Worm (Caenorhabditis elegans): ENCODE measurements around the gene F35H8.1.

Gene F35H8.1

DNA sequence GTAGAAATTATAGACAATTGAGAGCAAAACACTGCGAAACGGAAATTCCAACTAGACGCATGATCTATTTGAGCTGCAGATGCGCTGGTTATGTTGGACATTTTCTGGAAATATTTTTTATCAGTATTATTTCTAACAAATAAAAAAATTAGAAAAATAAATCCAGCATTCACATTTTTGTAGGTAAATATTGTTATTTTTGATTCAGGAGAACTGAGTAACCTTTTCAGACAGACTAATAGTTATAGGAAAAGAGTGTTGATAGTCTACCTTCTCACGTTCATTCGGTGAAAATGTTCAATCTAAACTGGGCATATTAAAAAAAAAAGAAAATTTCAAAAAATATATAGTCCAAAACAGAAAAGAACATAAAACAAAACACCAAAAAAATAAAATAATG, 31.5 kb downstream of the F35H8.1 start, which contains the start of gene sra-1:
Gene sra-1 (minus strand): TSS at position 101 of the 400 bp plus-strand sequence.
- TF ChIP-seq F10E7.11 (tag; optimal IDR thresholded peaks at IDR 0.05) (no peak), pha-4 (tag; optimal IDR thresholded peaks at IDR 0.05) (no peak), lin-35 (GFP tag; optimal IDR thresholded peaks at IDR 0.05) (no peak), akir-1 (GFP tag; optimal IDR thresholded peaks at IDR 0.05) (no peak), chd-7 (tag; optimal IDR thresholded peaks at IDR 0.05) (no peak), ccch-3 (GFP tag; optimal IDR thresholded peaks at IDR 0.05) (no peak), sea-2 (GFP tag; IDR thresholded peaks at IDR 0.05) (no peak), F57A8.1 (GFP tag; optimal IDR thresholded peaks at IDR 0.05) (no peak), ets-4 (GFP tag; optimal IDR thresholded peaks at IDR 0.05) (no peak)

DNA sequence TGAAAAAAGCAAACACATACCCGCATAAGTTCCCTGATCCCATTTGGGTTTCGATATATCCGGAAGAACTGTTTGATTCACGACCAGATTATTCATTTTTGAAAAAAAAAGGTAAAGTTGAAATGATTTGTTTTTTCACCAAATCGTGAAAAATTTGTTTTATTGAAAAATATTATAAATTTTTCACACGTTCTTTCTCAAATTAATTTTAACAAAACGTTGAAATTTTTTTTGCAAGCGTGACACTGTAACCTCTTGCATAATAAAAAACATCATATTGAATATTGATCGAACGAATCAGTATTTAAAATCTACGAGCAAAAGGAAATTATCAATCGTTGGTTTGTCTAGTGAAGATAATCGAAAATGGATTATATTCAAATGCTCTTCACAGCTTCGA, 34.3 kb downstream of the F35H8.1 start, which contains the start of the genes sfxn-1.1 and AH6.3:
Gene sfxn-1.1 (minus strand): TSS at position 101 of the 400 bp plus-strand sequence.
Gene AH6.3 (plus strand): TSS at position 275 of the 400 bp plus-strand sequence.
- TF ChIP-seq egl-44 (GFP tag; IDR thresholded peaks at IDR 0.05): no peak
- no peak for TF ChIP-seq D2030.7 (GFP tag; IDR thresholded peaks at IDR 0.05)
- TF ChIP-seq ztf-18 (tag; optimal IDR thresholded peaks at IDR 0.05): no peak
- no peak for TF ChIP-seq hrde-1 (tag; optimal IDR thresholded peaks at IDR 0.05; ENCODE audit: borderline replicate concordance)
- TF ChIP-seq zim-3 (tag; optimal IDR thresholded peaks at IDR 0.05): no peak
- TF ChIP-seq ztf-6 (GFP tag; IDR thresholded peaks at IDR 0.05): no peak
- TF ChIP-seq bed-2 (GFP tag; IDR thresholded peaks at IDR 0.05): no peak
- no peak for TF ChIP-seq let-607 (tag; optimal IDR thresholded peaks at IDR 0.05)
- no peak for TF ChIP-seq ceh-40 (GFP tag; IDR thresholded peaks at IDR 0.05)
- no peak for TF ChIP-seq ceh-27 (GFP tag; optimal IDR thresholded peaks at IDR 0.05)
- TF ChIP-seq F52B5.7 (tag; optimal IDR thresholded peaks at IDR 0.05): no peak
- no peak for TF ChIP-seq attf-6 (GFP tag; IDR thresholded peaks at IDR 0.05)
- TF ChIP-seq hmg-20 (GFP tag; IDR thresholded peaks at IDR 0.05): no peak
- no peak for TF ChIP-seq egrh-3 (GFP tag; IDR thresholded peaks at IDR 0.05)
- no peak for TF ChIP-seq die-1 (tag; optimal IDR thresholded peaks at IDR 0.05)
- no peak for TF ChIP-seq B0261.1 (tag; optimal IDR thresholded peaks at IDR 0.05)
- TF ChIP-seq hlh-26 (GFP tag; conservative IDR thresholded peaks at IDR 0.05): no peak

DNA sequence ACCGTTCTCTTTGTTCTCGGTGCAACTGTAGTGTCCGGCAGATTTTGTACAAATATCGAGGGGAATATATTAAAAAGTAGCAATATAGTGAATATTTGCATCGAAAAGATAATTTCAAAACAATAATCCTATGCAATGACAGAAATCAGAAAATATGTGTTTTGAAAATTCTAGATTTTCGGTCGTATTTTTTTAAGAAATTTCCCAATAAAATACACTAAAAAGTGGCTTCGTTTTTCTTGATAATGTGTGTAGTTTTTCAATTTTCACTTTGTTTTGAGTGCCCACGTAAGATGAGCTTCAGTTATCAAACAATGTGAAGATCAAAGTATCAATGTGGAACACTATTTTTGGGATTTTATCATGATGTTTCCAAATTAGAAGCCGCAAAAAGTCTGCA, 36.2 kb downstream of the F35H8.1 start, which contains the start of gene gcy-1:
Gene gcy-1 (minus strand): TSS at position 101 of the 400 bp plus-strand sequence.
- TF ChIP-seq sdz-38 (tag; optimal IDR thresholded peaks at IDR 0.05) (no peak), nhr-90 (tag; optimal IDR thresholded peaks at IDR 0.05) (no peak), ztf-28 (GFP tag; IDR thresholded peaks at IDR 0.05) (no peak), ekl-4 (GFP tag; IDR thresholded peaks at IDR 0.05) (no peak), zim-3 (tag; optimal IDR thresholded peaks at IDR 0.05) (no peak), hmg-1.2 (GFP tag; IDR thresholded peaks at IDR 0.05) (no peak), cebp-2 (GFP tag; IDR thresholded peaks at IDR 0.05) (no peak), Y95B8A.8 (GFP tag; IDR thresholded peaks at IDR 0.05) (no peak), F52B5.7 (tag; optimal IDR thresholded peaks at IDR 0.05) (no peak), ZK185.1 (tag; optimal IDR thresholded peaks at IDR 0.05; ENCODE audit: poor library complexity, severe bottlenecking) (no peak)

DNA sequence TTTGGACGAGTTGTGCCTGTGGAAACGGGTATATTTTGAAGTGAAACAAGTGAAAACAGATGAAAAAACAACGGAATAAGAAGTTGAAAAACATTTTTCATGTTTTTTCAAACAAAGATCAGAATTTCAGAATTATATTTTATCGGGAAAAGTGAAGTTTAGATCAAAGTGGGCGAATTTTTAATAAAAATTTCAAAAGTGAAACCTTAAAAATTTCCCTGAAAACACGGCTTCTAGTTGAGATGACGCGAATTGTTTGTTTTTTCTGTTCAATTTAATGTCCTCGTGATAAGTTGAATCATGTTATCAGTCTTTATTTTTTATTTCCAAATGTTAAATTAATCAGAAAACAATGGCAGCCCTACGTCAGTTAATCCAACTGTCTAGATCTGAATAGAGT, 45.9 kb downstream of the F35H8.1 start, which contains the start of gene gcy-3:
Gene gcy-3 (minus strand): TSS at position 101 of the 400 bp plus-strand sequence.
- no peak for TF ChIP-seq attf-5 (GFP tag; optimal IDR thresholded peaks at IDR 0.05)
- TF ChIP-seq lir-1 (GFP tag; conservative IDR thresholded peaks at IDR 0.05): no peak
- no peak for TF ChIP-seq him-1 (tag; optimal IDR thresholded peaks at IDR 0.05)
- TF ChIP-seq zim-3 (tag; optimal IDR thresholded peaks at IDR 0.05): no peak
- TF ChIP-seq Y95B8A.8 (GFP tag; IDR thresholded peaks at IDR 0.05): no peak
- TF ChIP-seq let-607 (tag; optimal IDR thresholded peaks at IDR 0.05): no peak
- no peak for TF ChIP-seq Y56A3A.18 (GFP tag; IDR thresholded peaks at IDR 0.05)
- no peak for TF ChIP-seq hsf-1 (GFP tag; IDR thresholded peaks at IDR 0.05)
- TF ChIP-seq mel-28 (tag; optimal IDR thresholded peaks at IDR 0.05; ENCODE audit: borderline replicate concordance): no peak
- no peak for TF ChIP-seq mes-4 (tag; optimal IDR thresholded peaks at IDR 0.05)
- no peak for TF ChIP-seq hlh-26 (GFP tag; conservative IDR thresholded peaks at IDR 0.05)
- no peak for TF ChIP-seq hmg-20 (GFP tag; IDR thresholded peaks at IDR 0.05)
- no peak for TF ChIP-seq ceh-100 (GFP tag; IDR thresholded peaks at IDR 0.05)
- TF ChIP-seq T07F8.4 (tag; optimal IDR thresholded peaks at IDR 0.05): no peak
- TF ChIP-seq nhr-90 (tag; optimal IDR thresholded peaks at IDR 0.05): no peak
- TF ChIP-seq ceh-58 (GFP tag; IDR thresholded peaks at IDR 0.05): no peak
- TF ChIP-seq cebp-2 (GFP tag; IDR thresholded peaks at IDR 0.05): no peak
- TF ChIP-seq F39B2.1 (GFP tag; IDR thresholded peaks at IDR 0.05): no peak

Measured in whole organism, young adult.